Fruit fly (Drosophila melanogaster): ENCODE results near the gene CG12115.

DNA sequence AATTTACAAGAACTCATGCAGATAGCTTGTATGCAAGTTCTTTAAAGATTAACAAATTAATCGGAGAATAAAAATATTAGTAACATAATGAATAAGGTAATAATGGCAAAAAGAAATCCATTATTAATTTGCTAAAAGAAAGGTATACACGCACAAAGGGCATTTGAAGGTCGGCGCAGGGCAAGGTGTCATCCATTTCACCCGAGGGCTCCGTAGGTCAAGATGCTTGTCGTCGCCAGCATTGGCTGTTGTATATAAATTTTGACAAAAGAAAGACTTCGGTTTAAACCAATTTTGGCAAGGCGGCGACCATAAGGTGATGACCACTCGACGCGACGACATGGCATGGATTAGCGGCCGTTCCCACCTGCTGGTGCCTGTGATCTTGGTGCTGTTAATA is 34.7 kb upstream of the CG12115 start, which contains the start of gene CG15370:
- TF ChIP-seq CG8319 (GFP tag; optimal IDR thresholded peaks at IDR 0.05) (no peak), CG3919 (GFP tag; optimal IDR thresholded peaks at IDR 0.05) (no peak), fkh (GFP tag; optimal IDR thresholded peaks at IDR 0.05) (no peak), Smox (GFP tag; optimal IDR thresholded peaks at IDR 0.05) (no peak), CG8119 (GFP tag; IDR thresholded peaks at IDR 0.05) (no peak), CG8632 (GFP tag; optimal IDR thresholded peaks at IDR 0.05) (no peak), CG11902 (GFP tag; optimal IDR thresholded peaks at IDR 0.05) (no peak), Sox102F (GFP tag; optimal IDR thresholded peaks at IDR 0.05) (no peak), Sox15 (GFP tag; optimal IDR thresholded peaks at IDR 0.05) (no peak), CG6854 (GFP tag; optimal IDR thresholded peaks at IDR 0.05) (no peak)

Measured in whole organism, prepupa.